Worm (Caenorhabditis elegans) whole organism, L1 larva: ENCODE measurements around the gene F13D11.3.

Experiments
- C04F5.9 ChIP-seq: sonication (generic microtip); optimal IDR thresholded peaks from 2 replicates; lab custom pipeline; 2016; ENCODE audit warnings: missing genetic modification characterization, missing compliant biosample characterization
- C16A3.4 ChIP-seq: fragments of 150-350 bp; optimal IDR thresholded peaks from 2 replicates; lab custom pipeline; 2014; ENCODE audit warnings: missing biosample characterization, missing genetic modification characterization
- C34B4.2 ChIP-seq: sonication (generic microtip); optimal IDR thresholded peaks from 2 replicates; lab custom pipeline; 2017; ENCODE audit warnings: mild to moderate bottlenecking, missing genetic modification characterization, missing compliant biosample characterization
- F16B12.6 ChIP-seq: fragments of 150-350 bp; optimal IDR thresholded peaks from 2 replicates; lab custom pipeline; 2014; ENCODE audit warnings: missing biosample characterization, missing genetic modification characterization
- Y116A8C.19 ChIP-seq: sonication (generic microtip); optimal IDR thresholded peaks from 2 replicates; lab custom pipeline; 2016; ENCODE audit warnings: missing compliant biosample characterization, missing genetic modification characterization, borderline replicate concordance
- alr-1 ChIP-seq: fragments of 200-800 bp; sonication (Bioruptor generic); optimal IDR thresholded peaks from 2 replicates; lab custom pipeline; 2018; ENCODE audit warnings: borderline replicate concordance, mild to moderate bottlenecking, missing genetic modification characterization, missing compliant biosample characterization
- aly-2 ChIP-seq: fragments of 150-350 bp; optimal IDR thresholded peaks from 2 replicates; lab custom pipeline; 2014; ENCODE audit warnings: missing biosample characterization, missing genetic modification characterization
- ceh-88 ChIP-seq: fragments of 200-800 bp; sonication (Bioruptor generic); IDR thresholded peaks from 2 replicates; pipeline ENCODE4 v1.3.6; 2022; ENCODE audit warnings: missing genetic modification characterization, missing compliant biosample characterization
- ces-1 ChIP-seq: fragments of 150-350 bp; optimal IDR thresholded peaks from 2 replicates; lab custom pipeline; 2014; ENCODE audit warnings: missing biosample characterization, missing genetic modification reagents, missing genetic modification characterization
- dpl-1 ChIP-seq, 3 experiments: fragments of 150-350 bp in 2 of 3; sonication (generic microtip) in 1 of 3; optimal IDR thresholded peaks; 2 replicates each; lab custom pipeline; 2014 to 2017; ENCODE audit warnings: missing biosample characterization in 3 of 3, missing genetic modification characterization in 3 of 3, missing genetic modification reagents in 3 of 3
- dsc-1 ChIP-seq: sonication (generic microtip); optimal IDR thresholded peaks from 2 replicates; lab custom pipeline; 2016; ENCODE audit warnings: mild to moderate bottlenecking, missing genetic modification characterization, missing compliant biosample characterization
- efl-1 ChIP-seq, 4 experiments: fragments of 150-350 bp; optimal IDR thresholded peaks in 3 of 4; peaks in 1 of 4; 1 replicate in 1 of 4; 2 replicates in 3 of 4; lab custom pipeline; 2014; ENCODE audit warnings: missing biosample characterization in 2 of 4, missing genetic modification characterization in 2 of 4, missing genetic modification reagents in 2 of 4
- efl-3 ChIP-seq: fragments of 200-800 bp; sonication (Bioruptor generic); optimal IDR thresholded peaks from 2 replicates; lab custom pipeline; 2018; ENCODE audit warnings: mild to moderate bottlenecking, missing genetic modification characterization, missing compliant biosample characterization
- egl-13 ChIP-seq: sonication (generic microtip); optimal IDR thresholded peaks from 2 replicates; lab custom pipeline; 2016; ENCODE audit warnings: missing genotype, missing genetic modification reagents, missing genetic modification characterization, missing compliant biosample characterization
- egl-27 ChIP-seq, 2 experiments: fragments of 150-350 bp in 1 of 2; sonication (generic microtip); optimal IDR thresholded peaks; 3 replicates each; lab custom pipeline; 2017 to 2018; ENCODE audit warnings: missing biosample characterization in 2 of 2, missing genetic modification characterization in 2 of 2, missing genetic modification reagents in 2 of 2
- fkh-10 ChIP-seq: sonication (generic microtip); optimal IDR thresholded peaks from 2 replicates; lab custom pipeline; 2017; ENCODE audit warnings: missing biosample characterization, missing genetic modification reagents, missing genetic modification characterization
- fkh-8 ChIP-seq: sonication (generic microtip); optimal IDR thresholded peaks from 2 replicates; lab custom pipeline; 2016; ENCODE audit warnings: mild to moderate bottlenecking, missing genetic modification characterization, missing compliant biosample characterization
- grh-1 ChIP-seq: fragments of 200-800 bp; sonication (Bioruptor generic); IDR thresholded peaks from 2 replicates; pipeline ENCODE4 v1.3.6; 2022; ENCODE audit warnings: missing genetic modification reagents, missing genetic modification characterization, missing compliant biosample characterization
- hpl-2 ChIP-seq: fragments of 150-350 bp; optimal IDR thresholded peaks from 2 replicates; lab custom pipeline; 2014; ENCODE audit warnings: missing biosample characterization, missing genetic modification reagents, missing genetic modification characterization
- irx-1 ChIP-seq: sonication (generic microtip); optimal IDR thresholded peaks from 2 replicates; lab custom pipeline; 2016; ENCODE audit warnings: missing genetic modification characterization, missing compliant biosample characterization
- isw-1 ChIP-seq: fragments of 200-800 bp; sonication (Bioruptor generic); IDR thresholded peaks from 2 replicates; pipeline ENCODE4 v1.3.6; 2022; ENCODE audit warnings: missing genetic modification characterization, missing compliant biosample characterization
- jun-1 ChIP-seq: fragments of 150-350 bp; optimal IDR thresholded peaks from 2 replicates; lab custom pipeline; 2014; ENCODE audit warnings: missing biosample characterization, missing genetic modification reagents, missing genetic modification characterization
- lin-13 ChIP-seq: fragments of 150-350 bp; optimal IDR thresholded peaks from 2 replicates; lab custom pipeline; 2014; ENCODE audit warnings: missing biosample characterization, missing genetic modification reagents, missing genetic modification characterization
- lin-14 ChIP-seq: fragments of 200-800 bp; sonication (Bioruptor generic); optimal IDR thresholded peaks from 2 replicates; lab custom pipeline; 2018; ENCODE audit warnings: mild to moderate bottlenecking, missing genetic modification characterization, moderate library complexity, missing compliant biosample characterization
- lin-15B ChIP-seq: fragments of 150-350 bp; sonication (generic microtip); optimal IDR thresholded peaks from 3 replicates; lab custom pipeline; 2014; ENCODE audit warnings: missing biosample characterization, missing genetic modification characterization
- lir-3 ChIP-seq: sonication (generic microtip); optimal IDR thresholded peaks from 2 replicates; lab custom pipeline; 2016; ENCODE audit warnings: mild to moderate bottlenecking, missing genetic modification characterization, moderate library complexity, missing compliant biosample characterization; ENCODE audit not compliant: poor library complexity
- lsy-2 ChIP-seq, 2 experiments: fragments of 150-350 bp; optimal IDR thresholded peaks; 2 replicates each; lab custom pipeline; 2014; ENCODE audit warnings: missing biosample characterization in 2 of 2, missing genetic modification characterization in 2 of 2
- mab-9 ChIP-seq: fragments of 200-800 bp; sonication (Bioruptor generic); IDR thresholded peaks from 2 replicates; pipeline ENCODE4 v1.3.6; 2022; ENCODE audit warnings: missing genetic modification reagents, missing genetic modification characterization, missing compliant biosample characterization
- mdl-1 ChIP-seq, 2 experiments: fragments of 150-350 bp; optimal IDR thresholded peaks; 2 replicates each; lab custom pipeline; 2014 to 2017; ENCODE audit warnings: missing biosample characterization in 2 of 2, missing genetic modification characterization in 2 of 2, inconsistent platforms in 1 of 2
- mef-2 ChIP-seq: fragments of 150-350 bp; optimal IDR thresholded peaks from 2 replicates; lab custom pipeline; 2014; ENCODE audit warnings: missing biosample characterization, missing genetic modification characterization
- mep-1 ChIP-seq: fragments of 150-350 bp; optimal IDR thresholded peaks from 2 replicates; lab custom pipeline; 2014; ENCODE audit warnings: missing biosample characterization, missing genetic modification characterization
- nhr-11 ChIP-seq: fragments of 150-350 bp; optimal IDR thresholded peaks from 2 replicates; lab custom pipeline; 2014; ENCODE audit warnings: missing biosample characterization, missing genetic modification characterization
- nhr-20 ChIP-seq: sonication (generic microtip); optimal IDR thresholded peaks from 2 replicates; lab custom pipeline; 2016; ENCODE audit warnings: mild to moderate bottlenecking, missing genetic modification characterization, missing compliant biosample characterization
- nhr-71 ChIP-seq: sonication (generic microtip); optimal IDR thresholded peaks from 2 replicates; lab custom pipeline; 2016; ENCODE audit warnings: mild to moderate bottlenecking, missing genetic modification characterization, moderate library complexity, missing compliant biosample characterization
- nhr-84 ChIP-seq: sonication (generic microtip); optimal IDR thresholded peaks from 2 replicates; lab custom pipeline; 2017; ENCODE audit warnings: missing biosample characterization, missing genetic modification characterization
- nhr-85 ChIP-seq: sonication (generic microtip); peaks from one replicate; lab custom pipeline; 2016; ENCODE audit warnings: missing genetic modification characterization, inconsistent platforms, missing compliant biosample characterization
- pag-3 ChIP-seq: sonication (generic microtip); optimal IDR thresholded peaks from 2 replicates; lab custom pipeline; 2017; ENCODE audit warnings: missing genetic modification characterization, mild to moderate bottlenecking, missing compliant biosample characterization, antibody characterized with exemption, borderline replicate concordance; ENCODE audit not compliant: insufficient read depth
- pqm-1 ChIP-seq: sonication (generic microtip); optimal IDR thresholded peaks from 3 replicates; lab custom pipeline; 2017; ENCODE audit warnings: missing biosample characterization, missing genetic modification characterization
- rnt-1 ChIP-seq: sonication (generic microtip); optimal IDR thresholded peaks from 2 replicates; lab custom pipeline; 2016; ENCODE audit warnings: mild to moderate bottlenecking, missing genetic modification characterization, moderate library complexity, missing compliant biosample characterization
- skn-1 ChIP-seq: fragments of 150-350 bp; optimal IDR thresholded peaks from 2 replicates; lab custom pipeline; 2014; ENCODE audit warnings: missing biosample characterization, missing genetic modification characterization
- snu-23 ChIP-seq: sonication (generic microtip); optimal IDR thresholded peaks from 2 replicates; lab custom pipeline; 2016; ENCODE audit warnings: missing genetic modification characterization, missing compliant biosample characterization
- sox-4 ChIP-seq: sonication (generic microtip); optimal IDR thresholded peaks from 2 replicates; lab custom pipeline; 2016; ENCODE audit warnings: missing genetic modification characterization, missing compliant biosample characterization
- sptf-1 ChIP-seq: fragments of 150-350 bp; optimal IDR thresholded peaks from 2 replicates; lab custom pipeline; 2014; ENCODE audit warnings: missing biosample characterization, missing genetic modification characterization
- sup-37 ChIP-seq: fragments of 200-800 bp; sonication (Bioruptor generic); optimal IDR thresholded peaks from 2 replicates; lab custom pipeline; 2018; ENCODE audit warnings: mild to moderate bottlenecking, missing genetic modification characterization, missing compliant biosample characterization
- swsn-7 ChIP-seq: sonication (generic microtip); optimal IDR thresholded peaks from 2 replicates; lab custom pipeline; 2016; ENCODE audit warnings: missing genetic modification characterization, missing compliant biosample characterization
- tbx-2 ChIP-seq: sonication (generic microtip); optimal IDR thresholded peaks from 2 replicates; lab custom pipeline; 2016; ENCODE audit warnings: missing genetic modification characterization, missing compliant biosample characterization
- tlp-1 ChIP-seq: fragments of 150-350 bp; optimal IDR thresholded peaks from 2 replicates; lab custom pipeline; 2014; ENCODE audit warnings: missing biosample characterization, missing genetic modification characterization
- unc-130 ChIP-seq: fragments of 150-350 bp; optimal IDR thresholded peaks from 2 replicates; lab custom pipeline; 2017; ENCODE audit warnings: missing biosample characterization, missing genetic modification characterization, inconsistent platforms
- unc-30 ChIP-seq: sonication (generic microtip); optimal IDR thresholded peaks from 2 replicates; lab custom pipeline; 2017; ENCODE audit warnings: missing biosample characterization, missing genetic modification characterization
- unc-62 ChIP-seq: fragments of 150-350 bp; optimal IDR thresholded peaks from 2 replicates; lab custom pipeline; 2014; ENCODE audit warnings: missing biosample characterization, missing genetic modification reagents, missing genetic modification characterization
- vab-15 ChIP-seq: sonication (generic microtip); optimal IDR thresholded peaks from 2 replicates; lab custom pipeline; 2017; ENCODE audit warnings: missing genotype, mild to moderate bottlenecking, missing genetic modification characterization, missing compliant biosample characterization
- zag-1 ChIP-seq: fragments of 150-350 bp; optimal IDR thresholded peaks from 2 replicates; lab custom pipeline; 2014; ENCODE audit warnings: missing biosample characterization, missing genetic modification characterization
- ztf-11 ChIP-seq, 2 experiments: sonication (generic microtip); optimal IDR thresholded peaks; 2 replicates each; lab custom pipeline; 2016 to 2017; ENCODE audit warnings: missing genetic modification characterization in 2 of 2, missing biosample characterization in 1 of 2, missing compliant biosample characterization in 1 of 2

F13D11.3 gene

ce11 chrX:5782153-5782552 lies 23.6 kb downstream of the F13D11.3 start, which contains the start of gene gakh-1 (continued):
- TF ChIP-seq mab-9 = 0 out of 2 replicates have a peak, but pooled peaks have one; percentile 10
- TF ChIP-seq unc-62 (GFP tag; lab: Kevin White, UChicago) = no peak
- TF ChIP-seq nhr-84 (tag; lab: Kevin White, UChicago) = no peak
- TF ChIP-seq unc-30 (tag; lab: Kevin White, UChicago) = no peak
- TF ChIP-seq mdl-1 (tag; optimal IDR thresholded peaks at IDR 0.05; lab: Kevin White, UChicago) = peak in 1 of 2 experiments; percentile 81
- TF ChIP-seq fkh-10 = peak; percentile 25
- peak; percentile 23 for TF ChIP-seq zag-1
- peak; percentile 80 for TF ChIP-seq irx-1
- no peak for TF ChIP-seq lin-15B (tag; lab: Kevin White, UChicago)
- peak; percentile 28 for TF ChIP-seq skn-1 (tag; lab: Kevin White, UChicago)
- peak; percentile 79 for TF ChIP-seq nhr-20 (tag; lab: Kevin White, UChicago)
- no peak for TF ChIP-seq nhr-11 (tag; lab: Kevin White, UChicago)
- no peak for TF ChIP-seq pag-3
- peak; percentile 74 for TF ChIP-seq dsc-1
- peak; percentile 25 for TF ChIP-seq C16A3.4 (tag; lab: Kevin White, UChicago)
- peak; percentile 70 for TF ChIP-seq tbx-2 (tag; lab: Kevin White, UChicago)
- TF ChIP-seq C04F5.9 (tag; lab: Kevin White, UChicago) = no peak
- peak; percentile 20 for TF ChIP-seq sox-4 (tag; lab: Kevin White, UChicago)
- TF ChIP-seq egl-13 (tag; lab: Kevin White, UChicago) = peak; percentile 28
- TF ChIP-seq lsy-2 (tag; optimal IDR thresholded peaks at IDR 0.05; lab: Kevin White, UChicago) = peak; percentile 61 to 65
- peak; percentile 28 for TF ChIP-seq F16B12.6 (tag; lab: Kevin White, UChicago)
- TF ChIP-seq jun-1 (tag; lab: Kevin White, UChicago) = peak; percentile 63
- TF ChIP-seq rnt-1 (tag; lab: Kevin White, UChicago) = peak; percentile 70
- TF ChIP-seq alr-1 = no peak
- no peak for TF ChIP-seq ztf-11 (tag; optimal IDR thresholded peaks at IDR 0.05; lab: Kevin White, UChicago)
- peak; percentile 75 for TF ChIP-seq swsn-7 (tag; lab: Kevin White, UChicago)
- TF ChIP-seq egl-27 (tag; optimal IDR thresholded peaks at IDR 0.05; lab: Kevin White, UChicago) = no peak
- peak; percentile 93 for TF ChIP-seq nhr-85 (tag; lab: Kevin White, UChicago)
- no peak for TF ChIP-seq efl-3 (GFP tag; lab: Kevin White, UChicago)
- TF ChIP-seq snu-23 (GFP tag; lab: Kevin White, UChicago) = peak; percentile 72
- no peak for TF ChIP-seq aly-2 (tag; lab: Kevin White, UChicago)
- TF ChIP-seq lin-14 = peak; percentile 86
- TF ChIP-seq pqm-1 = no peak
- peak; percentile 17 to 65 (median 56) for TF ChIP-seq dpl-1 (GFP tag; optimal IDR thresholded peaks at IDR 0.05; lab: Kevin White, UChicago)
- peak; percentile 85 for TF ChIP-seq nhr-71 (tag; lab: Kevin White, UChicago)
- TF ChIP-seq sup-37 (GFP tag; lab: Kevin White, UChicago) = peak; percentile 29
- no peak for TF ChIP-seq C34B4.2 (tag; lab: Kevin White, UChicago)
- peak; percentile 47 for TF ChIP-seq lin-13
- no peak for TF ChIP-seq vab-15 (tag; lab: Kevin White, UChicago)
- no peak for TF ChIP-seq ces-1 (GFP tag; lab: Kevin White, UChicago)
- no peak for TF ChIP-seq tlp-1 (tag; lab: Kevin White, UChicago)
- TF ChIP-seq unc-130 (tag; lab: Kevin White, UChicago) = no peak
- peak; percentile 35 to 52 for TF ChIP-seq efl-1 (optimal IDR thresholded peaks at IDR 0.05; lab: Kevin White, UChicago)
- peak; percentile 50 to 97 for TF ChIP-seq efl-1 (GFP tag; optimal IDR thresholded peaks at IDR 0.05 in 1 of 2; lab: Kevin White, UChicago)
- peak; percentile 46; the same call in 1 of the 2 replicates for TF ChIP-seq ceh-88
- TF ChIP-seq grh-1 = peak; percentile 85
- TF ChIP-seq mef-2 = no peak
- no peak for TF ChIP-seq hpl-2 (GFP tag; lab: Kevin White, UChicago)
- peak; percentile 60 for TF ChIP-seq mep-1 (tag; lab: Kevin White, UChicago)
- peak; percentile 34 for TF ChIP-seq isw-1 (GFP tag; lab: Robert Waterston, UW)
- TF ChIP-seq sptf-1 (tag; lab: Kevin White, UChicago) = no peak
- no peak for TF ChIP-seq Y116A8C.19 (tag; lab: Kevin White, UChicago)
- TF ChIP-seq fkh-8 (tag; lab: Kevin White, UChicago) = peak; percentile 50
- no peak for TF ChIP-seq lir-3
